Worm (Caenorhabditis elegans) whole organism, young adult: ENCODE data around the gene hpo-8.

ENCODE experiments used
- B0035.1 ChIP-seq: sonication (generic microtip); optimal IDR thresholded peaks from 2 replicates; lab custom pipeline; 2016; ENCODE audit warnings: missing genetic modification characterization, mild to moderate bottlenecking, missing compliant biosample characterization, missing genotype, missing genetic modification reagents
- B0261.1 ChIP-seq: sonication (generic microtip); optimal IDR thresholded peaks from 2 replicates; lab custom pipeline; 2016; ENCODE audit warnings: mild to moderate bottlenecking, missing genetic modification characterization, moderate library complexity, missing compliant biosample characterization
- F10E7.11 ChIP-seq: sonication (generic microtip); optimal IDR thresholded peaks from 2 replicates; lab custom pipeline; 2017; ENCODE audit warnings: mild to moderate bottlenecking, missing genetic modification characterization, moderate library complexity, missing compliant biosample characterization
- F22D6.2 ChIP-seq: sonication (generic microtip); optimal IDR thresholded peaks from 2 replicates; lab custom pipeline; 2016; ENCODE audit warnings: mild to moderate bottlenecking, missing genetic modification characterization, missing compliant biosample characterization
- F23B12.7 ChIP-seq: sonication (generic microtip); optimal IDR thresholded peaks from 2 replicates; lab custom pipeline; 2017; ENCODE audit warnings: missing genetic modification characterization, mild to moderate bottlenecking, missing compliant biosample characterization, antibody characterized with exemption, moderate library complexity; ENCODE audit not compliant: insufficient read depth
- F37B4.10 ChIP-seq: fragments of 200-800 bp; sonication (Bioruptor generic); IDR thresholded peaks from 2 replicates; pipeline ENCODE4 v1.3.6; 2022; ENCODE audit warnings: missing genetic modification characterization, missing compliant biosample characterization
- K12H6.12 ChIP-seq: fragments of 200-800 bp; sonication (Bioruptor generic); optimal IDR thresholded peaks from 2 replicates; lab custom pipeline; 2018; ENCODE audit warnings: mild to moderate bottlenecking, missing genetic modification characterization, missing compliant biosample characterization
- T26A5.8 ChIP-seq: sonication (generic microtip); optimal IDR thresholded peaks from 2 replicates; lab custom pipeline; 2016; ENCODE audit warnings: missing genetic modification characterization, missing compliant biosample characterization
- Y79H2A.3 ChIP-seq: fragments of 200-800 bp; sonication (Bioruptor generic); conservative IDR thresholded peaks from 2 replicates; pipeline ENCODE4 v1.3.6; 2022; ENCODE audit warnings: missing genetic modification reagents, missing genetic modification characterization, missing compliant biosample characterization
- ZK185.1 ChIP-seq: sonication (generic microtip); optimal IDR thresholded peaks from 2 replicates; lab custom pipeline; 2016; ENCODE audit warnings: mild to moderate bottlenecking, missing genetic modification characterization, missing compliant biosample characterization; ENCODE audit not compliant: poor library complexity, severe bottlenecking
- akir-1 ChIP-seq: fragments of 200-800 bp; sonication (Bioruptor generic); optimal IDR thresholded peaks from 2 replicates; lab custom pipeline; 2018; ENCODE audit warnings: mild to moderate bottlenecking, missing genetic modification characterization, moderate library complexity, missing compliant biosample characterization
- aptf-2 ChIP-seq: fragments of 200-800 bp; sonication (Bioruptor generic); conservative IDR thresholded peaks from 2 replicates; pipeline ENCODE4 v1.3.6; 2022; ENCODE audit warnings: missing genetic modification reagents, missing genetic modification characterization, missing compliant biosample characterization
- ceh-79 ChIP-seq: sonication (generic microtip); optimal IDR thresholded peaks from 2 replicates; lab custom pipeline; 2017; ENCODE audit warnings: mild to moderate bottlenecking, missing genetic modification characterization, missing compliant biosample characterization
- chd-7 ChIP-seq: sonication (generic microtip); optimal IDR thresholded peaks from 2 replicates; lab custom pipeline; 2016; ENCODE audit warnings: mild to moderate bottlenecking, missing genetic modification characterization, moderate library complexity, missing compliant biosample characterization
- egl-18 ChIP-seq: fragments of 200-800 bp; sonication (Bioruptor generic); IDR thresholded peaks from 2 replicates; pipeline ENCODE4 v1.3.6; 2022; ENCODE audit warnings: missing genetic modification reagents, missing genetic modification characterization, missing compliant biosample characterization
- egl-44 ChIP-seq: fragments of 200-800 bp; sonication (Bioruptor generic); IDR thresholded peaks from 2 replicates; pipeline ENCODE4 v1.3.6; 2022; ENCODE audit warnings: missing genetic modification reagents, missing genetic modification characterization, missing compliant biosample characterization
- ekl-4 ChIP-seq: fragments of 200-800 bp; sonication (Bioruptor generic); IDR thresholded peaks from 2 replicates; pipeline ENCODE4 v1.3.6; 2022; ENCODE audit warnings: missing genetic modification reagents, missing genetic modification characterization, missing compliant biosample characterization
- ets-4 ChIP-seq: fragments of 200-800 bp; sonication (Bioruptor generic); optimal IDR thresholded peaks from 2 replicates; lab custom pipeline; 2018; ENCODE audit warnings: mild to moderate bottlenecking, missing genetic modification characterization, missing compliant biosample characterization
- gei-17 ChIP-seq: fragments of 200-800 bp; sonication (Bioruptor generic); optimal IDR thresholded peaks from 2 replicates; lab custom pipeline; 2018; ENCODE audit warnings: mild to moderate bottlenecking, missing genetic modification characterization, missing compliant biosample characterization
- hmg-1.2 ChIP-seq: fragments of 200-800 bp; sonication (Bioruptor generic); IDR thresholded peaks from 2 replicates; pipeline ENCODE4 v1.3.6; 2022; ENCODE audit warnings: missing genetic modification reagents, missing genetic modification characterization, missing compliant biosample characterization
- hsf-1 ChIP-seq: fragments of 200-800 bp; sonication (Bioruptor generic); IDR thresholded peaks from 2 replicates; pipeline ENCODE4 v1.3.6; 2022; ENCODE audit warnings: missing genetic modification reagents, missing genetic modification characterization, missing compliant biosample characterization
- let-526 ChIP-seq: fragments of 200-800 bp; sonication (Bioruptor generic); IDR thresholded peaks from 2 replicates; pipeline ENCODE4 v1.3.6; 2022; ENCODE audit warnings: missing genetic modification reagents, missing genetic modification characterization, missing compliant biosample characterization
- lin-35 ChIP-seq, 3 experiments: fragments of 150-350 bp in 2 of 3; sonication (generic microtip) in 1 of 3; optimal IDR thresholded peaks; 2 replicates each; lab custom pipeline; 2014 to 2018; ENCODE audit warnings: missing biosample characterization in 3 of 3, missing genetic modification characterization in 3 of 3, missing genetic modification reagents in 3 of 3
- madf-3 ChIP-seq: fragments of 200-800 bp; sonication (Bioruptor generic); IDR thresholded peaks from 2 replicates; pipeline ENCODE4 v1.3.6; 2022; ENCODE audit warnings: missing genetic modification reagents, missing genetic modification characterization, missing compliant biosample characterization
- mes-4 ChIP-seq: sonication (generic microtip); optimal IDR thresholded peaks from 2 replicates; lab custom pipeline; 2016; ENCODE audit warnings: missing genotype, missing genetic modification characterization, missing compliant biosample characterization
- pha-4 ChIP-seq: fragments of 150-350 bp; sonication (generic microtip); optimal IDR thresholded peaks from 2 replicates; lab custom pipeline; 2014; ENCODE audit warnings: missing biosample characterization, missing genetic modification reagents, missing genetic modification characterization
- rec-8 ChIP-seq, 2 experiments: sonication (generic microtip); optimal IDR thresholded peaks; 2 replicates each; lab custom pipeline; 2016; ENCODE audit warnings: mild to moderate bottlenecking in 2 of 2, missing genetic modification characterization in 2 of 2, missing genetic modification reagents in 2 of 2, missing genotype in 2 of 2, missing biosample characterization in 1 of 2, missing compliant biosample characterization in 1 of 2, moderate library complexity in 1 of 2
- repo-1 ChIP-seq: sonication (generic microtip); optimal IDR thresholded peaks from 2 replicates; lab custom pipeline; 2017; ENCODE audit warnings: mild to moderate bottlenecking, missing genetic modification characterization, missing compliant biosample characterization
- rpc-1 ChIP-seq, 2 experiments: fragments of 150-350 bp in 1 of 2; sonication (generic microtip) in 1 of 2; optimal IDR thresholded peaks; 2 replicates each; lab custom pipeline; 2014 to 2018; ENCODE audit warnings: missing biosample characterization in 1 of 2, missing genetic modification characterization in 1 of 2, missing genetic modification reagents in 1 of 2, missing genotype in 1 of 2
- snpc-1.3 ChIP-seq: sonication (generic microtip); optimal IDR thresholded peaks from 2 replicates; lab custom pipeline; 2017; ENCODE audit warnings: missing genetic modification characterization, mild to moderate bottlenecking, missing compliant biosample characterization, antibody characterized with exemption, moderate library complexity, missing genotype, missing genetic modification reagents; ENCODE audit not compliant: insufficient read depth
- snpc-4 ChIP-seq, 5 experiments: fragments of 150-350 bp in 1 of 5; sonication (generic microtip) in 4 of 5; optimal IDR thresholded peaks; 2 replicates each; lab custom pipeline; 2014 to 2018; ENCODE audit warnings: missing genetic modification characterization in 5 of 5, missing biosample characterization in 3 of 5, antibody characterized with exemption in 2 of 5, mild to moderate bottlenecking in 2 of 5, missing compliant biosample characterization in 2 of 5, missing genotype in 2 of 5, moderate library complexity in 2 of 5, missing genetic modification reagents in 1 of 5
- ztf-18 ChIP-seq: sonication (generic microtip); optimal IDR thresholded peaks from 2 replicates; lab custom pipeline; 2016; ENCODE audit warnings: missing genotype, mild to moderate bottlenecking, missing genetic modification characterization, missing compliant biosample characterization

Gene hpo-8

DNA sequence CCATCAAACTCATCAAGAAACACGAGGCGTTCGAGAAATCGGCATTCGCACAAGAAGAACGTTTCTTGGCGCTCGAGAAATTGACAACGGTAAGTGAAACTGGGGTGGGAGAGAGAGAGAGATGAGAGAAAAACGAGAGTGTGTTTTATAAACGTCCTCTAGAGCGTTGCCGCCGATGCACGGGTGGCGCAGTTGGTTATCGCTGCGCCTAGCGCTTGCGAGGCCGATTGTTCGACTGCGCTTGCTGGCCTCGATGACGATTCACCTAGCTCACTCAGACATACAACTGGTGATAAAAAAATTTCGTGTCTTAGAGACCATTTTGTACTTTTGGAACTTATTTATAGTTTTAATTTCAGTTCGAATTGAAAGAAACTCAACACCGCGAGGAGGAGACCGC, 49.7 kb downstream of the hpo-8 start (continued):
- TF ChIP-seq F22D6.2 (tag; lab: Kevin White, UChicago) (no peak), rpc-1 (optimal IDR thresholded peaks at IDR 0.05; lab: Kevin White, UChicago) (peak; percentile 89), rpc-1 (tag; optimal IDR thresholded peaks at IDR 0.05; lab: Kevin White, UChicago) (peak; percentile 87), egl-44 (GFP tag; lab: Robert Waterston, UW) (peak; percentile 89), egl-18 (GFP tag; lab: Robert Waterston, UW) (no peak), let-526 (GFP tag; lab: Robert Waterston, UW) (peak; percentile 78; the same call in 1 of the 2 replicates), Y79H2A.3 (GFP tag; lab: Robert Waterston, UW) (no peak), F10E7.11 (tag; lab: Kevin White, UChicago) (peak; percentile 72), F37B4.10 (GFP tag; lab: Robert Waterston, UW) (0 out of 2 replicates have a peak, but pooled peaks have one; percentile 74), chd-7 (tag; lab: Kevin White, UChicago) (peak; percentile 85), snpc-4 (GFP tag; optimal IDR thresholded peaks at IDR 0.05; lab: Kevin White, UChicago) (peak; percentile 69), snpc-4 (tag; optimal IDR thresholded peaks at IDR 0.05; lab: Kevin White, UChicago) (peak in 2 of 4 experiments; percentile 64 to 72), ztf-18 (tag; lab: Kevin White, UChicago) (peak; percentile 69), T26A5.8 (tag; lab: Kevin White, UChicago) (no peak), K12H6.12 (no peak), repo-1 (peak; percentile 81), B0261.1 (tag; lab: Kevin White, UChicago) (peak; percentile 95), ekl-4 (GFP tag; lab: Robert Waterston, UW) (peak; percentile 69), B0035.1 (tag; lab: Kevin White, UChicago) (peak; percentile 18), hmg-1.2 (GFP tag; lab: Robert Waterston, UW) (peak; percentile 70), snpc-1.3 (tag; lab: Kevin White, UChicago) (no peak), pha-4 (tag; lab: Kevin White, UChicago) (no peak), F23B12.7 (peak; percentile 88), ets-4 (GFP tag; lab: Kevin White, UChicago) (peak; percentile 56), gei-17 (GFP tag; lab: Kevin White, UChicago) (no peak), aptf-2 (0 out of 2 replicates have a peak, but pooled peaks have one; percentile 26), lin-35 (GFP tag; optimal IDR thresholded peaks at IDR 0.05; lab: Kevin White, UChicago) (peak in 1 of 3 experiments; percentile 68), ceh-79 (no peak), madf-3 (GFP tag; lab: Robert Waterston, UW) (no peak), ZK185.1 (tag; lab: Kevin White, UChicago) (peak; percentile 87), mes-4 (tag; lab: Kevin White, UChicago) (peak; percentile 47), rec-8 (tag; optimal IDR thresholded peaks at IDR 0.05; lab: Kevin White, UChicago) (peak; percentile 77 to 86), akir-1 (no peak), hsf-1 (GFP tag; lab: Robert Waterston, UW) (peak; percentile 33; the same call in 1 of the 2 replicates)
